In genomic region chrIII:4237660-4238059, ce11 we compare ENCODE assay signal across 2 worm cellular contexts.
TF ChIP-seq lines count a peak whose summit lies in the region.

No protein-coding gene starts in this region.

TF ChIP-seq in whole organism, L4 larva, 104 proteins besides CTCF, POLR2A, EP300 and RAD21 (continued from another document):
- peak; percentile 68 for TF ChIP-seq F37D6.2 (tag; optimal IDR thresholded peaks at IDR 0.05; lab: Kevin White, UChicago)
- peak; percentile 84 to 89 for TF ChIP-seq lsy-2 (tag; optimal IDR thresholded peaks at IDR 0.05; lab: Kevin White, UChicago)
- TF ChIP-seq snpc-1.2 (GFP tag; IDR thresholded peaks at IDR 0.05; lab: Robert Waterston, UW) = no peak
- peak; percentile 96 for TF ChIP-seq mep-1 (tag; optimal IDR thresholded peaks at IDR 0.05; lab: Kevin White, UChicago)
- TF ChIP-seq tra-1 (GFP tag; IDR thresholded peaks at IDR 0.05; lab: Robert Waterston, UW) = peak; percentile 91
- TF ChIP-seq nhr-102 (tag; optimal IDR thresholded peaks at IDR 0.05; lab: Kevin White, UChicago) = peak; percentile 87
- TF ChIP-seq skn-1 (tag; optimal IDR thresholded peaks at IDR 0.05; lab: Kevin White, UChicago) = no peak
- TF ChIP-seq nhr-41 (GFP tag; IDR thresholded peaks at IDR 0.05; lab: Robert Waterston, UW) = peak; percentile 70; the same call in 1 of the 2 replicates
- TF ChIP-seq zfp-3 (GFP tag; conservative IDR thresholded peaks at IDR 0.05; lab: Robert Waterston, UW) = peak; percentile 83
- TF ChIP-seq ctbp-1 (GFP tag; IDR thresholded peaks at IDR 0.05; lab: Robert Waterston, UW) = peak; percentile 89
- no peak for TF ChIP-seq F10B5.3 (tag; optimal IDR thresholded peaks at IDR 0.05; lab: Kevin White, UChicago)
- TF ChIP-seq attf-4 (tag; optimal IDR thresholded peaks at IDR 0.05; lab: Kevin White, UChicago) = no peak
- TF ChIP-seq arid-1 (GFP tag; conservative IDR thresholded peaks at IDR 0.05; lab: Robert Waterston, UW) = peak; percentile 83
- peak; percentile 81 for TF ChIP-seq nhr-77 (tag; optimal IDR thresholded peaks at IDR 0.05; lab: Kevin White, UChicago)
- no peak for TF ChIP-seq daf-12 (tag; optimal IDR thresholded peaks at IDR 0.05; lab: Kevin White, UChicago)
- TF ChIP-seq Y105C5A.15 (GFP tag; IDR thresholded peaks at IDR 0.05; lab: Robert Waterston, UW) = no peak
- peak; percentile 70; the same call in 1 of the 2 replicates for TF ChIP-seq madf-9 (GFP tag; conservative IDR thresholded peaks at IDR 0.05; lab: Robert Waterston, UW)
- peak; percentile 67 for TF ChIP-seq mdt-29 (GFP tag; IDR thresholded peaks at IDR 0.05; lab: Robert Waterston, UW)
- peak; percentile 81 for TF ChIP-seq lin-13 (GFP tag; optimal IDR thresholded peaks at IDR 0.05; lab: Kevin White, UChicago)
- TF ChIP-seq fkh-10 (GFP tag; optimal IDR thresholded peaks at IDR 0.05; lab: Kevin White, UChicago) = peak; percentile 90
- TF ChIP-seq ZK337.2 (GFP tag; IDR thresholded peaks at IDR 0.05; lab: Robert Waterston, UW) = no peak
- no peak for TF ChIP-seq Y48G9A.11 (GFP tag; IDR thresholded peaks at IDR 0.05; lab: Robert Waterston, UW)
- peak; percentile 79 for TF ChIP-seq jun-1 (tag; optimal IDR thresholded peaks at IDR 0.05; lab: Kevin White, UChicago)
- no peak for TF ChIP-seq daf-19 (GFP tag; conservative IDR thresholded peaks at IDR 0.05; lab: Robert Waterston, UW)
- TF ChIP-seq spr-1 (tag; optimal IDR thresholded peaks at IDR 0.05; lab: Kevin White, UChicago) = peak; percentile 74
- TF ChIP-seq hmg-1.1 (GFP tag; IDR thresholded peaks at IDR 0.05; lab: Robert Waterston, UW) = peak; percentile 81
- no peak for TF ChIP-seq fos-1 (tag; optimal IDR thresholded peaks at IDR 0.05; lab: Kevin White, UChicago)
- peak; percentile 20 for TF ChIP-seq spr-3 (GFP tag; optimal IDR thresholded peaks at IDR 0.05; lab: Kevin White, UChicago)
- no peak for TF ChIP-seq ama-1 (optimal IDR thresholded peaks at IDR 0.05; lab: Kevin White, UChicago)
- TF ChIP-seq mxl-3 (GFP tag; optimal IDR thresholded peaks at IDR 0.05; lab: Kevin White, UChicago) = peak; percentile 99
- TF ChIP-seq unc-62 (GFP tag; optimal IDR thresholded peaks at IDR 0.05 in 1 of 2; lab: Kevin White, UChicago) = peak in 1 of 2 experiments; percentile 100
- no peak for TF ChIP-seq unc-62 (tag; optimal IDR thresholded peaks at IDR 0.05; lab: Kevin White, UChicago)
- peak; percentile 32 for TF ChIP-seq ceh-32 (tag; optimal IDR thresholded peaks at IDR 0.05; lab: Kevin White, UChicago; ENCODE audit: poor library complexity)
- no peak for TF ChIP-seq ZK546.5 (tag; optimal IDR thresholded peaks at IDR 0.05; lab: Kevin White, UChicago)
- TF ChIP-seq lin-38 (GFP tag; IDR thresholded peaks at IDR 0.05; lab: Robert Waterston, UW) = peak; percentile 61
- TF ChIP-seq set-16 (GFP tag; IDR thresholded peaks at IDR 0.05; lab: Robert Waterston, UW) = peak; percentile 57; the same call in 1 of the 2 replicates
- TF ChIP-seq vab-7 (GFP tag; IDR thresholded peaks at IDR 0.05; lab: Robert Waterston, UW) = no peak
- peak; percentile 85 for TF ChIP-seq nhr-6 (tag; optimal IDR thresholded peaks at IDR 0.05; lab: Kevin White, UChicago)
- TF ChIP-seq zip-11 (GFP tag; IDR thresholded peaks at IDR 0.05; lab: Robert Waterston, UW) = no peak
- peak; percentile 88 for TF ChIP-seq rbr-2 (tag; optimal IDR thresholded peaks at IDR 0.05; lab: Kevin White, UChicago)
- TF ChIP-seq ceh-28 (tag; optimal IDR thresholded peaks at IDR 0.05; lab: Kevin White, UChicago) = peak; percentile 45
- TF ChIP-seq nhr-111 (GFP tag; optimal IDR thresholded peaks at IDR 0.05; lab: Kevin White, UChicago) = no peak
- peak; percentile 64 for TF ChIP-seq dpl-1 (GFP tag; optimal IDR thresholded peaks at IDR 0.05; lab: Kevin White, UChicago)
- TF ChIP-seq ceh-20 (GFP tag; IDR thresholded peaks at IDR 0.05; lab: Robert Waterston, UW) = peak; percentile 88
- TF ChIP-seq zip-2 (tag; optimal IDR thresholded peaks at IDR 0.05; lab: Kevin White, UChicago) = no peak
- TF ChIP-seq dmd-8 (GFP tag; IDR thresholded peaks at IDR 0.05; lab: Robert Waterston, UW) = peak; percentile 72; the same call in 1 of the 2 replicates
- TF ChIP-seq lin-15B (tag; optimal IDR thresholded peaks at IDR 0.05; lab: Kevin White, UChicago) = no peak
TF ChIP-seq in whole organism, L4 larva: peak in this region for 58.

TF ChIP-seq in whole organism, late embryonic, 69 proteins besides CTCF, POLR2A, EP300 and RAD21 (continued from another document):
- no peak for TF ChIP-seq ceh-48 (tag; optimal IDR thresholded peaks at IDR 0.05; lab: Kevin White, UChicago)
- no peak for TF ChIP-seq pat-9 (tag; optimal IDR thresholded peaks at IDR 0.05; lab: Kevin White, UChicago)
- no peak for TF ChIP-seq nhr-232 (tag; optimal IDR thresholded peaks at IDR 0.05; lab: Kevin White, UChicago)
TF ChIP-seq in whole organism, late embryonic: peak in this region for 28.
